Fruit fly (Drosophila melanogaster) Kc167 (cell line): ENCODE measurements around the gene Msp300.

Experiments used
- Sin3A ChIP-seq: fragments of >200 bp; optimal IDR thresholded peaks from 2 replicates; lab custom pipeline; 2018; ENCODE audit warnings: missing external identifiers
- h ChIP-seq: fragments of >200 bp; optimal IDR thresholded peaks from 3 replicates; lab custom pipeline; 2018; ENCODE audit warnings: missing external identifiers
- psq ChIP-seq: fragments of >200 bp; optimal IDR thresholded peaks from 2 replicates; lab custom pipeline; 2017; ENCODE audit warnings: missing external identifiers
- ttk ChIP-seq: sonication (Bioruptor generic); optimal IDR thresholded peaks from 2 replicates; lab custom pipeline; 2017; ENCODE audit warnings: missing external identifiers

DNA sequence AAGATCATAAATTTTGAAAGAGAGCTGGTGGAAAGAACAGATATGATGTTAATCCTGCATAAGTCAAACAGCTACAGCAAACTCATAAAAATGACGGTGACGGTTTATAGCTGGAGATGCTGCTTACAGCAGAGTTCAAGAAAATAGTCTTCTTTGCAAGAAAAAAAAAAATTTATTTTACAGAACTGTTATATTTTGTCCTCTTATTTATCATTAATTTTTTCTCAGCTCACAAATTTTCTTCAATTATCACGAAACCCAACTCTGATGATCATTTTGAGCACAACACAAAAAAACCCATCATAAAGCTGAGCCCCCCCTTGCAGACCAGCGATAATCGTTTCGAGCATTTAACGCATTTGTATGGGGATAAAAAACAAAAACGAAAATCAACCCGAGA, 130.8 kb downstream of the Msp300 start:
- TF ChIP-seq psq (lab: Kevin White, UChicago) (no peak), h (no peak), ttk (lab: Kevin White, UChicago) (no peak), Sin3A (lab: Kevin White, UChicago) (no peak)
